Fruit fly (Drosophila melanogaster) whole organism, embryonic: ENCODE results near the gene CG33098.

Source experiments
- Atf6 ChIP-seq: fragments of 200-800 bp; sonication (Bioruptor generic); IDR thresholded peaks from 2 replicates; pipeline ENCODE4 v1.3.6; 2022; ENCODE audit warnings: missing biosample characterization, missing genetic modification characterization
- B-H2 ChIP-seq: fragments of 200-800 bp; sonication (Bioruptor generic); optimal IDR thresholded peaks from 2 replicates; lab custom pipeline; 2018; ENCODE audit warnings: missing biosample characterization, mild to moderate bottlenecking, missing genetic modification characterization
- Bgb ChIP-seq: fragments of 200-800 bp; sonication (Bioruptor generic); IDR thresholded peaks from 2 replicates; pipeline ENCODE4 v1.3.6; 2022; ENCODE audit warnings: missing biosample characterization, missing genetic modification characterization; ENCODE audit not compliant: partially characterized antibody
- CG11456 ChIP-seq: fragments of 200-800 bp; sonication (Bioruptor generic); IDR thresholded peaks from 3 replicates; pipeline ENCODE4 v1.3.6; 2022; ENCODE audit warnings: missing biosample characterization, missing genetic modification characterization
- CG11504 ChIP-seq: fragments of 200-800 bp; sonication (Bioruptor generic); optimal IDR thresholded peaks from 3 replicates; lab custom pipeline; 2019; ENCODE audit warnings: missing biosample characterization, mild to moderate bottlenecking, missing genetic modification characterization, moderate library complexity
- CG11560 ChIP-seq: fragments of 200-800 bp; sonication (Bioruptor generic); IDR thresholded peaks from 3 replicates; pipeline ENCODE4 v1.3.6; 2022; ENCODE audit warnings: missing biosample characterization, missing genetic modification characterization
- CG12155 ChIP-seq: fragments of 200-800 bp; sonication (Bioruptor generic); optimal IDR thresholded peaks from 3 replicates; lab custom pipeline; 2016; ENCODE audit warnings: missing biosample characterization, missing genetic modification characterization
- CG14441 ChIP-seq: fragments of 200-800 bp; sonication (Bioruptor generic); IDR thresholded peaks from 2 replicates; pipeline ENCODE4 v1.3.6; 2022; ENCODE audit warnings: missing biosample characterization, missing genetic modification characterization
- CG14710 ChIP-seq: fragments of 200-800 bp; sonication (Bioruptor generic); optimal IDR thresholded peaks from 3 replicates; lab custom pipeline; 2019; ENCODE audit warnings: missing biosample characterization, mild to moderate bottlenecking, missing genetic modification characterization, moderate library complexity
- CG17361 ChIP-seq: fragments of 200-800 bp; sonication (Bioruptor generic); IDR thresholded peaks from 3 replicates; pipeline ENCODE4 v1.3.6; 2022; ENCODE audit warnings: missing biosample characterization, missing genetic modification characterization
- CG30403 ChIP-seq: fragments of 200-800 bp; sonication (Bioruptor generic); optimal IDR thresholded peaks from 3 replicates; lab custom pipeline; 2016; ENCODE audit warnings: missing biosample characterization, missing genetic modification characterization
- CG32767 ChIP-seq: fragments of 200-800 bp; sonication (Bioruptor generic); IDR thresholded peaks from 2 replicates; pipeline ENCODE4 v1.3.6; 2022; ENCODE audit warnings: missing biosample characterization, missing genetic modification characterization
- CG3726 ChIP-seq: fragments of 200-800 bp; sonication (Bioruptor generic); IDR thresholded peaks from 3 replicates; pipeline ENCODE4, ENCODE4 v1.3.6; 2022; ENCODE audit warnings: missing biosample characterization, missing genetic modification characterization
- CG5180 ChIP-seq: fragments of 200-800 bp; sonication (Bioruptor generic); optimal IDR thresholded peaks from 3 replicates; lab custom pipeline; 2017; ENCODE audit warnings: missing biosample characterization, missing genetic modification characterization, mild to moderate bottlenecking, moderate library complexity, missing genetic modification reagents
- CG5245 ChIP-seq: fragments of 200-800 bp; sonication (Bioruptor generic); optimal IDR thresholded peaks from 3 replicates; lab custom pipeline; 2016; ENCODE audit warnings: missing biosample characterization, missing genetic modification characterization
- CG6254 ChIP-seq: fragments of 200-800 bp; sonication (Bioruptor generic); optimal IDR thresholded peaks from 3 replicates; lab custom pipeline; 2017; ENCODE audit warnings: mild to moderate bottlenecking, missing biosample characterization, missing genetic modification reagents, missing genetic modification characterization
- CG8281 ChIP-seq: fragments of 200-800 bp; sonication (Bioruptor generic); optimal IDR thresholded peaks from 2 replicates; lab custom pipeline; 2018; ENCODE audit warnings: missing biosample characterization, mild to moderate bottlenecking, missing genetic modification characterization, moderate library complexity
- CG8388 ChIP-seq: fragments of 200-800 bp; sonication (Bioruptor generic); optimal IDR thresholded peaks from 2 replicates; lab custom pipeline; 2019; ENCODE audit warnings: missing biosample characterization, mild to moderate bottlenecking, missing genetic modification characterization, moderate library complexity
- CG8478 ChIP-seq: fragments of >200 bp; optimal IDR thresholded peaks from 2 replicates; lab custom pipeline; 2018
- CG9215 ChIP-seq: fragments of 200-800 bp; sonication (Bioruptor generic); IDR thresholded peaks from 2 replicates; pipeline ENCODE4 v1.3.6; 2022; ENCODE audit warnings: missing biosample characterization, missing genetic modification characterization
- Chrac-16 ChIP-seq: fragments of 200-800 bp; sonication (Bioruptor generic); optimal IDR thresholded peaks from 3 replicates; lab custom pipeline; 2016; ENCODE audit warnings: missing biosample characterization, missing genetic modification characterization
- HHEX ChIP-seq: fragments of 200-800 bp; sonication (Bioruptor generic); optimal IDR thresholded peaks from 3 replicates; lab custom pipeline; 2017; ENCODE audit warnings: missing biosample characterization, mild to moderate bottlenecking, missing genetic modification characterization, missing genetic modification reagents
- HLH54F ChIP-seq: fragments of 200-800 bp; sonication (Bioruptor generic); optimal IDR thresholded peaks from 3 replicates; lab custom pipeline; 2016; ENCODE audit warnings: missing biosample characterization, missing genetic modification characterization
- Kr ChIP-seq: fragments of 200-800 bp; sonication (Bioruptor generic); optimal IDR thresholded peaks from 2 replicates; lab custom pipeline; 2017; ENCODE audit warnings: missing biosample characterization, mild to moderate bottlenecking, missing genetic modification characterization
- Max ChIP-seq: fragments of 200-800 bp; sonication (Bioruptor generic); optimal IDR thresholded peaks from 2 replicates; lab custom pipeline; 2016; ENCODE audit warnings: missing biosample characterization, mild to moderate bottlenecking, missing genetic modification characterization
- NFAT ChIP-seq: fragments of 200-800 bp; sonication (Bioruptor generic); IDR thresholded peaks from 2 replicates; pipeline ENCODE4 v1.3.6; 2022; ENCODE audit warnings: missing biosample characterization, missing genetic modification characterization
- Nf-YB ChIP-seq: fragments of 200-800 bp; sonication (Bioruptor generic); optimal IDR thresholded peaks from 3 replicates; lab custom pipeline; 2019; ENCODE audit warnings: missing biosample characterization, mild to moderate bottlenecking, missing genetic modification characterization, moderate library complexity
- Rx ChIP-seq: fragments of 200-800 bp; sonication (Bioruptor generic); IDR thresholded peaks from 2 replicates; pipeline ENCODE4 v1.3.6; 2022; ENCODE audit warnings: missing biosample characterization, missing genetic modification characterization
- Six4 ChIP-seq: fragments of 200-800 bp; sonication (Bioruptor generic); optimal IDR thresholded peaks from 2 replicates; lab custom pipeline; 2016; ENCODE audit warnings: missing biosample characterization, missing genetic modification characterization
- Vsx1 ChIP-seq: fragments of 200-800 bp; sonication (Bioruptor generic); optimal IDR thresholded peaks from 2 replicates; lab custom pipeline; 2017; ENCODE audit warnings: missing biosample characterization, mild to moderate bottlenecking, missing genetic modification characterization, missing genetic modification reagents
- ab ChIP-seq: fragments of 200-800 bp; sonication (Bioruptor generic); optimal IDR thresholded peaks from 2 replicates; lab custom pipeline; 2016; ENCODE audit warnings: missing biosample characterization, missing genetic modification characterization
- cad ChIP-seq: fragments of >200 bp; optimal IDR thresholded peaks from 2 replicates; lab custom pipeline; 2017; ENCODE audit warnings: missing biosample characterization, missing genetic modification characterization
- chinmo ChIP-seq: fragments of 200-800 bp; sonication (Bioruptor generic); IDR thresholded peaks from 4 replicates; pipeline ENCODE4 v1.3.6; 2022; ENCODE audit warnings: missing biosample characterization, missing genetic modification characterization; ENCODE audit not compliant: partially characterized antibody
- chm ChIP-seq: fragments of 200-800 bp; sonication (Bioruptor generic); IDR thresholded peaks from 2 replicates; pipeline ENCODE4 v1.3.6; 2022; ENCODE audit warnings: missing biosample characterization, missing genetic modification characterization
- ci ChIP-seq: fragments of 200-800 bp; sonication (Bioruptor generic); IDR thresholded peaks from 3 replicates; pipeline ENCODE4 v1.3.6; 2022; ENCODE audit warnings: missing biosample characterization, missing genetic modification characterization
- croc ChIP-seq: fragments of 200-800 bp; sonication (Bioruptor generic); conservative IDR thresholded peaks from 3 replicates; pipeline ENCODE4 v1.3.6; 2022; ENCODE audit warnings: missing biosample characterization, missing genetic modification characterization
- cwo ChIP-seq: fragments of 200-800 bp; sonication (Bioruptor generic); optimal IDR thresholded peaks from 3 replicates; lab custom pipeline; 2017; ENCODE audit warnings: missing biosample characterization, missing genetic modification characterization, mild to moderate bottlenecking, moderate library complexity, missing genetic modification reagents
- dpn ChIP-seq, 2 experiments: fragments of 200-800 bp; sonication (Bioruptor generic); optimal IDR thresholded peaks; 3 replicates each; lab custom pipeline; 2016; ENCODE audit warnings: missing biosample characterization in 2 of 2, missing genetic modification characterization in 2 of 2
- eyg ChIP-seq: fragments of 200-800 bp; sonication (Bioruptor generic); optimal IDR thresholded peaks from 3 replicates; lab custom pipeline; 2016; ENCODE audit warnings: missing biosample characterization, missing genetic modification characterization
- ftz-f1 ChIP-seq: fragments of 200-800 bp; sonication (Bioruptor generic); optimal IDR thresholded peaks from 2 replicates; lab custom pipeline; 2016; ENCODE audit warnings: missing biosample characterization, missing genetic modification characterization
- hb ChIP-seq: fragments of 200-800 bp; sonication (Bioruptor generic); IDR thresholded peaks from 3 replicates; pipeline ENCODE4 v1.3.6; 2022; ENCODE audit warnings: missing biosample characterization, missing genetic modification characterization; ENCODE audit not compliant: partially characterized antibody
- oc ChIP-seq: fragments of 200-800 bp; sonication (Bioruptor generic); optimal IDR thresholded peaks from 2 replicates; lab custom pipeline; 2018; ENCODE audit warnings: missing biosample characterization, mild to moderate bottlenecking, missing genetic modification characterization, moderate library complexity
- pita ChIP-seq: fragments of 200-800 bp; sonication (Bioruptor generic); optimal IDR thresholded peaks from 2 replicates; lab custom pipeline; 2017; ENCODE audit warnings: missing biosample characterization, mild to moderate bottlenecking, missing genetic modification characterization
- repo ChIP-seq: fragments of 200-800 bp; sonication (Bioruptor generic); optimal IDR thresholded peaks from 2 replicates; lab custom pipeline; 2016; ENCODE audit warnings: missing biosample characterization, missing genetic modification characterization
- schlank ChIP-seq: fragments of 200-800 bp; sonication (Bioruptor generic); optimal IDR thresholded peaks from 2 replicates; lab custom pipeline; 2018; ENCODE audit warnings: missing biosample characterization, mild to moderate bottlenecking, missing genetic modification characterization
- scrt ChIP-seq: fragments of 200-800 bp; sonication (Bioruptor generic); optimal IDR thresholded peaks from 2 replicates; lab custom pipeline; 2018; ENCODE audit warnings: missing biosample characterization, mild to moderate bottlenecking, missing genetic modification characterization, moderate library complexity
- sna ChIP-seq: fragments of 200-800 bp; sonication (Bioruptor generic); IDR thresholded peaks from 2 replicates; pipeline ENCODE4 v1.3.6; 2022; ENCODE audit warnings: missing biosample characterization, missing genetic modification characterization; ENCODE audit not compliant: partially characterized antibody
- sob ChIP-seq: fragments of 200-800 bp; sonication (Bioruptor generic); IDR thresholded peaks from 2 replicates; pipeline ENCODE4 v1.3.6; 2022; ENCODE audit warnings: missing biosample characterization, missing genetic modification characterization
- sr ChIP-seq: fragments of 200-800 bp; sonication (Bioruptor generic); IDR thresholded peaks from 3 replicates; pipeline ENCODE4 v1.3.6; 2022; ENCODE audit warnings: missing biosample characterization, missing genetic modification characterization
- toy ChIP-seq: fragments of 200-800 bp; sonication (Bioruptor generic); IDR thresholded peaks from 2 replicates; pipeline ENCODE4 v1.3.6; 2022; ENCODE audit warnings: missing biosample characterization, missing genetic modification characterization
- unpg ChIP-seq: fragments of 200-800 bp; sonication (Bioruptor generic); optimal IDR thresholded peaks from 3 replicates; lab custom pipeline; 2018; ENCODE audit warnings: missing biosample characterization, mild to moderate bottlenecking, missing genetic modification characterization, moderate library complexity
- vnd ChIP-seq: fragments of 200-800 bp; sonication (Bioruptor generic); IDR thresholded peaks from 3 replicates; pipeline ENCODE4 v1.3.6; 2022; ENCODE audit warnings: missing biosample characterization, missing genetic modification characterization; ENCODE audit not compliant: partially characterized antibody

CG33098 gene

dm6 chr3R:12408160-12408559, 21.2 kb downstream of the CG33098 start, which contains the start of gene CG5196 (continued):
- TF ChIP-seq repo (GFP tag; lab: Kevin White, UChicago): peak; percentile 9
- TF ChIP-seq NFAT (GFP tag; lab: Robert Waterston, UW): no peak
- peak; percentile 60 for TF ChIP-seq sna (GFP tag; lab: Robert Waterston, UW)
- peak; percentile 4 for TF ChIP-seq Max (GFP tag; lab: Kevin White, UChicago)
- TF ChIP-seq CG14710 (tag; lab: Kevin White, UChicago): peak; percentile 60
- no peak for TF ChIP-seq croc (GFP tag; lab: Robert Waterston, UW)
- no peak for TF ChIP-seq CG32767 (GFP tag; lab: Robert Waterston, UW)
- no peak; the same call in 2 of the 3 replicates for TF ChIP-seq CG3726
- peak; percentile 61; the same call in 2 of the 3 replicates for TF ChIP-seq vnd (GFP tag; lab: Robert Waterston, UW)
- TF ChIP-seq CG8478 (lab: Kevin White, UChicago): no peak
- no peak for TF ChIP-seq Chrac-16 (GFP tag; lab: Kevin White, UChicago)
- no peak for TF ChIP-seq CG9215 (GFP tag; lab: Robert Waterston, UW)
- TF ChIP-seq ftz-f1 (GFP tag; lab: Kevin White, UChicago): no peak
- TF ChIP-seq pita (GFP tag; lab: Kevin White, UChicago): no peak
- TF ChIP-seq Atf6 (GFP tag; lab: Robert Waterston, UW): no peak
- no peak for TF ChIP-seq cwo (GFP tag; lab: Kevin White, UChicago)
- TF ChIP-seq CG11504 (tag; lab: Kevin White, UChicago): no peak
- no peak for TF ChIP-seq cad
- TF ChIP-seq CG14441 (GFP tag; lab: Robert Waterston, UW): no peak
- peak; percentile 20; the same call in 1 of the 2 replicates for TF ChIP-seq sob (GFP tag; lab: Robert Waterston, UW)
- no peak for TF ChIP-seq dpn (GFP tag; optimal IDR thresholded peaks at IDR 0.05; lab: Kevin White, UChicago)
- peak; percentile 31 for TF ChIP-seq Vsx1 (GFP tag; lab: Kevin White, UChicago)
- TF ChIP-seq CG30403 (GFP tag; lab: Kevin White, UChicago): no peak
- TF ChIP-seq scrt (GFP tag; lab: Kevin White, UChicago): no peak
- TF ChIP-seq chinmo: peak; percentile 67; the same call in 1 of the 4 replicates
- TF ChIP-seq CG8388: no peak
- no peak for TF ChIP-seq CG11456
- peak; percentile 29 for TF ChIP-seq Nf-YB (GFP tag; lab: Kevin White, UChicago)
- peak; percentile 43; the same call in 1 of the 2 replicates for TF ChIP-seq chm
- no peak for TF ChIP-seq CG5245
- TF ChIP-seq Six4 (GFP tag; lab: Kevin White, UChicago): no peak
- no peak for TF ChIP-seq hb (GFP tag; lab: Robert Waterston, UW)
- no peak; the same call in 2 of the 3 replicates for TF ChIP-seq ci
- TF ChIP-seq oc (tag; lab: Kevin White, UChicago): no peak
- no peak for TF ChIP-seq ab (GFP tag; lab: Kevin White, UChicago)
- TF ChIP-seq toy (GFP tag; lab: Robert Waterston, UW): no peak
- no peak for TF ChIP-seq HLH54F (GFP tag; lab: Kevin White, UChicago)
- TF ChIP-seq sr (GFP tag; lab: Robert Waterston, UW): no peak
- TF ChIP-seq CG12155: no peak
- no peak for TF ChIP-seq CG11560 (tag; lab: Robert Waterston, UW)
- no peak for TF ChIP-seq CG17361 (GFP tag; lab: Robert Waterston, UW)
- no peak for TF ChIP-seq CG6254 (GFP tag; lab: Kevin White, UChicago)
- peak; percentile 12 for TF ChIP-seq unpg (GFP tag; lab: Kevin White, UChicago)
- no peak for TF ChIP-seq CG8281 (tag; lab: Kevin White, UChicago)
- TF ChIP-seq Bgb (GFP tag; lab: Robert Waterston, UW): peak; percentile 84
- TF ChIP-seq B-H2: peak; percentile 51
- TF ChIP-seq eyg (GFP tag; lab: Kevin White, UChicago): no peak
- no peak for TF ChIP-seq CG5180 (GFP tag; lab: Kevin White, UChicago)
- TF ChIP-seq Rx (GFP tag; lab: Robert Waterston, UW): no peak
- no peak for TF ChIP-seq HHEX (GFP tag; lab: Kevin White, UChicago)
- no peak for TF ChIP-seq Kr
- TF ChIP-seq schlank (tag; lab: Kevin White, UChicago): no peak
